Fruit fly (Drosophila melanogaster) S2 (cell line): Measurements from ENCODE around the gene CG2187.

Source experiments
- CG8478 ChIP-seq: fragments of >200 bp; optimal IDR thresholded peaks from 2 replicates; lab custom pipeline; 2018
- CTCF ChIP-seq, 2 experiments: fragments of >200 bp; optimal IDR thresholded peaks; 2 replicates each; lab custom pipeline; 2018

The CG2187 gene

dm6 chr3R:31725486-31726227 is 32.8 kb downstream of the CG2187 start:
- no peak for TF ChIP-seq CTCF (optimal IDR thresholded peaks at IDR 0.05; lab: Kevin White, UChicago)
- no peak for TF ChIP-seq CG8478 (lab: Kevin White, UChicago)

dm6 chr3R:31724580-31725320 is 33.7 kb downstream of the CG2187 start:
- TF ChIP-seq CG8478 (lab: Kevin White, UChicago) (no peak), CTCF (optimal IDR thresholded peaks at IDR 0.05; lab: Kevin White, UChicago) (no peak)

- TF ChIP-seq CTCF (optimal IDR thresholded peaks at IDR 0.05; lab: Kevin White, UChicago) = no peak
- TF ChIP-seq CG8478 (lab: Kevin White, UChicago) = no peak
These were observed 34.3 kb downstream of the CG2187 start for dm6 chr3R:31724136-31724535.

dm6 chr3R:31723206-31723933 is 35.1 kb downstream of the CG2187 start:
- TF ChIP-seq CG8478 (lab: Kevin White, UChicago) = no peak
- no peak for TF ChIP-seq CTCF (optimal IDR thresholded peaks at IDR 0.05; lab: Kevin White, UChicago)

- TF ChIP-seq CTCF (optimal IDR thresholded peaks at IDR 0.05; lab: Kevin White, UChicago) (no peak), CG8478 (lab: Kevin White, UChicago) (no peak)
These were observed 36.5 kb downstream of the CG2187 start for dm6 chr3R:31721958-31722357.

- TF ChIP-seq CTCF (optimal IDR thresholded peaks at IDR 0.05; lab: Kevin White, UChicago) = no peak
- no peak for TF ChIP-seq CG8478 (lab: Kevin White, UChicago)
These were observed 37.0 kb downstream of the CG2187 start for dm6 chr3R:31721466-31721865.

- TF ChIP-seq CTCF (optimal IDR thresholded peaks at IDR 0.05; lab: Kevin White, UChicago) (no peak), CG8478 (lab: Kevin White, UChicago) (no peak)
These were observed 38.3 kb downstream of the CG2187 start for dm6 chr3R:31720112-31720511.

dm6 chr3R:31719497-31719896 is 38.9 kb downstream of the CG2187 start:
- TF ChIP-seq CTCF (optimal IDR thresholded peaks at IDR 0.05; lab: Kevin White, UChicago) (no peak), CG8478 (lab: Kevin White, UChicago) (no peak)

- TF ChIP-seq CG8478 (lab: Kevin White, UChicago) (no peak), CTCF (optimal IDR thresholded peaks at IDR 0.05; lab: Kevin White, UChicago) (no peak)
These were observed 39.5 kb downstream of the CG2187 start for dm6 chr3R:31718967-31719366.

- TF ChIP-seq CG8478 (lab: Kevin White, UChicago) (no peak), CTCF (optimal IDR thresholded peaks at IDR 0.05; lab: Kevin White, UChicago) (no peak)
These were observed 40.3 kb downstream of the CG2187 start for dm6 chr3R:31718168-31718565.

- TF ChIP-seq CTCF (optimal IDR thresholded peaks at IDR 0.05; lab: Kevin White, UChicago) (no peak), CG8478 (lab: Kevin White, UChicago) (no peak)
These were observed 40.9 kb downstream of the CG2187 start for dm6 chr3R:31717299-31718167.

dm6 chr3R:31716265-31716664 is 42.2 kb downstream of the CG2187 start:
- TF ChIP-seq CG8478 (lab: Kevin White, UChicago) (no peak), CTCF (optimal IDR thresholded peaks at IDR 0.05; lab: Kevin White, UChicago) (no peak)

dm6 chr3R:31715713-31716024 is 42.8 kb downstream of the CG2187 start:
- TF ChIP-seq CG8478 (lab: Kevin White, UChicago) = no peak
- TF ChIP-seq CTCF (optimal IDR thresholded peaks at IDR 0.05; lab: Kevin White, UChicago) = no peak
